Fruit fly (Drosophila melanogaster) whole organism, wandering third instar larva: ENCODE data around the gene Gr9a.

ENCODE experiments used
- CG32264 ChIP-seq: fragments of 200-800 bp; sonication (Bioruptor generic); optimal IDR thresholded peaks from 2 replicates; lab custom pipeline; 2016; ENCODE audit warnings: missing biosample characterization, missing genetic modification characterization
- Hnf4 ChIP-seq: fragments of 200-800 bp; sonication (Bioruptor generic); optimal IDR thresholded peaks from 2 replicates; lab custom pipeline; 2016; ENCODE audit warnings: missing biosample characterization, mild to moderate bottlenecking, missing genetic modification characterization
- Jra ChIP-seq: sonication (Bioruptor generic); optimal IDR thresholded peaks from 2 replicates; lab custom pipeline; 2016; ENCODE audit warnings: missing biosample characterization, missing genetic modification characterization
- Vsx2 ChIP-seq: fragments of 200-300, 225-300 bp; sonication (Bioruptor generic); optimal IDR thresholded peaks from 2 replicates; lab custom pipeline; 2018; ENCODE audit warnings: missing biosample characterization, missing genetic modification characterization; ENCODE audit not compliant: partially characterized antibody
- brk ChIP-seq: fragments of 200-800 bp; sonication (Bioruptor generic); optimal IDR thresholded peaks from 2 replicates; lab custom pipeline; 2016; ENCODE audit warnings: missing biosample characterization, mild to moderate bottlenecking, missing genetic modification characterization
- dmrt93B ChIP-seq: fragments of 200-800 bp; sonication (Bioruptor generic); optimal IDR thresholded peaks from 2 replicates; lab custom pipeline; 2018; ENCODE audit warnings: missing biosample characterization, mild to moderate bottlenecking, missing genetic modification characterization
- ey ChIP-seq: fragments of 200-800 bp; sonication (Bioruptor generic); optimal IDR thresholded peaks from 2 replicates; lab custom pipeline; 2016; ENCODE audit warnings: missing biosample characterization, missing genetic modification characterization
- pan ChIP-seq: fragments of >200 bp; optimal IDR thresholded peaks from 2 replicates; lab custom pipeline; 2017
- sage ChIP-seq: fragments of 200-800 bp; sonication (Bioruptor generic); optimal IDR thresholded peaks from 2 replicates; lab custom pipeline; 2016; ENCODE audit warnings: missing biosample characterization, mild to moderate bottlenecking, missing genetic modification characterization

DNA sequence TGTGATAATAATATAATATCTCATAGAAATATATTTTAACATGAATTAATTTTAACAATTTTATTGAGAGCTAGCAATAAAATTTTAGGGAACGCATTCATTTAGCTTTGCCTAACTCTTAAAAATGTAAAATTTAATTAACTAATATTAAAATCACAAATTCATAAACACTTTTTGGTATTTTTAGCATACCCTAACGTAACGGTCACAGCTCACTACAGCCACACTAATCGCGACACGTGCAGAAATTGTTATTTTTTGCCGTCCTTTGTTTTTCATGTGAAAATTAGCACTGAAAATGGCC lies 21.5 kb downstream of the Gr9a start, which contains the start of gene CG2972:
- TF ChIP-seq ey (no peak), Vsx2 (GFP tag; lab: Kevin White, UChicago) (no peak), sage (GFP tag; lab: Kevin White, UChicago) (no peak), dmrt93B (no peak), Hnf4 (no peak), pan (lab: Kevin White, UChicago) (no peak), CG32264 (GFP tag; lab: Kevin White, UChicago) (no peak), brk (GFP tag; lab: Kevin White, UChicago) (no peak), Jra (GFP tag; lab: Kevin White, UChicago) (no peak)
